Worm (Caenorhabditis elegans) whole organism, L4/young adult: ENCODE data around the gene clec-79.

Source experiments
- dao-5 ChIP-seq: sonication (generic microtip); optimal IDR thresholded peaks from 2 replicates; lab custom pipeline; 2016; ENCODE audit warnings: missing genotype, missing genetic modification characterization, moderate library complexity, missing compliant biosample characterization
- him-1 ChIP-seq: sonication (generic microtip); optimal IDR thresholded peaks from 2 replicates; lab custom pipeline; 2016; ENCODE audit warnings: missing genotype, missing genetic modification reagents, missing genetic modification characterization, missing compliant biosample characterization

DNA sequence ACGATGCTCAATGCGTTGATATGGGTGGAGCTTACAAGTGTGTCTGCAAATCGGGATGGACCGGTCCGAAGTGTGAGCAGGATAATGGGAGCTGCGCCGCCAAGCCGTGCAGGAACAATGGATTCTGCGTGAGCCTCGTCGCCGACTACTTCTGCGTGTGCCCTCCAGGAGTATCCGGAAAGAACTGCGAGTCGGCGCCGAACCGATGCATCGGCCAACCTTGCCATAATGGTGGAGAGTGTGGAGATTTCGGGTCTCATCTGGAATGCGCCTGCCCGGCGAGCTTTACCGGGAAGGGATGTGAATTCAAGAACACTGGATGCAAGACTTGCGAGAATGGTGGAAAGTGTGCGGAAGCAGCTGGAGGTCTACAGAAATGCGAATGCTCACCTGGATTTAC is 36.8 kb downstream of the clec-79 start:
- TF ChIP-seq dao-5 (no peak), him-1 (no peak)
